Fruit fly (Drosophila melanogaster) whole organism, prepupa: Measurements from ENCODE around the gene Mps1.

Experiments used
- Blimp-1 ChIP-seq: fragments of 200-800 bp; sonication (Bioruptor generic); optimal IDR thresholded peaks from 3 replicates; lab custom pipeline; 2017; ENCODE audit warnings: missing biosample characterization, missing genetic modification characterization, mild to moderate bottlenecking, moderate library complexity, missing genetic modification reagents
- CG10669 ChIP-seq: fragments of 200-800 bp; sonication (Bioruptor generic); optimal IDR thresholded peaks from 3 replicates; lab custom pipeline; 2018; ENCODE audit warnings: missing biosample characterization, mild to moderate bottlenecking, missing genetic modification characterization, moderate library complexity
- CG11762 ChIP-seq: fragments of 200-800 bp; sonication (Bioruptor generic); optimal IDR thresholded peaks from 3 replicates; lab custom pipeline; 2016; ENCODE audit warnings: missing biosample characterization, missing genetic modification characterization; ENCODE audit not compliant: insufficient read depth
- CG15336 ChIP-seq: fragments of 200-800 bp; sonication (Bioruptor generic); IDR thresholded peaks from 2 replicates; pipeline ENCODE4 v1.3.6; 2022; ENCODE audit warnings: missing biosample characterization, missing genetic modification characterization
- CG1621 ChIP-seq: fragments of 200-800 bp; sonication (Bioruptor generic); optimal IDR thresholded peaks from 3 replicates; lab custom pipeline; 2018; ENCODE audit warnings: missing biosample characterization, mild to moderate bottlenecking, missing genetic modification characterization
- CG16779 ChIP-seq: fragments of 200-800 bp; sonication (Bioruptor generic); optimal IDR thresholded peaks from 3 replicates; lab custom pipeline; 2017; ENCODE audit warnings: missing biosample characterization, mild to moderate bottlenecking, missing genetic modification characterization
- CG3032 ChIP-seq: fragments of 200-800 bp; optimal IDR thresholded peaks from 2 replicates; lab custom pipeline; 2019; ENCODE audit warnings: missing biosample characterization, mild to moderate bottlenecking, missing genetic modification characterization, moderate library complexity
- CG31627 ChIP-seq: fragments of 200-800 bp; sonication (Bioruptor generic); optimal IDR thresholded peaks from 3 replicates; lab custom pipeline; 2016; ENCODE audit warnings: missing biosample characterization, missing genetic modification characterization
- CG34406 ChIP-seq: fragments of 200-800 bp; sonication (Bioruptor generic); optimal IDR thresholded peaks from 3 replicates; lab custom pipeline; 2016; ENCODE audit warnings: missing biosample characterization, missing genetic modification characterization
- CG4318 ChIP-seq: fragments of 200-800 bp; sonication (Bioruptor generic); optimal IDR thresholded peaks from 3 replicates; lab custom pipeline; 2017; ENCODE audit warnings: missing biosample characterization, mild to moderate bottlenecking, missing genetic modification characterization
- CG6163 ChIP-seq: fragments of 200-800 bp; sonication (Bioruptor generic); IDR thresholded peaks from 3 replicates; pipeline ENCODE4 v1.3.6; 2022; ENCODE audit warnings: missing biosample characterization, missing genetic modification characterization
- CG6276 ChIP-seq: fragments of 200-800 bp; sonication (Bioruptor generic); optimal IDR thresholded peaks from 2 replicates; lab custom pipeline; 2017; ENCODE audit warnings: missing biosample characterization, mild to moderate bottlenecking, missing genetic modification characterization
- CG6792 ChIP-seq: fragments of 200-800 bp; sonication (Bioruptor generic); optimal IDR thresholded peaks from 3 replicates; lab custom pipeline; 2016; ENCODE audit warnings: missing biosample characterization, missing genetic modification characterization
- CG6854 ChIP-seq: fragments of 200-800 bp; sonication (Bioruptor generic); optimal IDR thresholded peaks from 2 replicates; lab custom pipeline; 2017; ENCODE audit warnings: missing biosample characterization, mild to moderate bottlenecking, missing genetic modification characterization
- CG8119 ChIP-seq: fragments of 200-800 bp; sonication (Bioruptor generic); IDR thresholded peaks from 3 replicates; pipeline ENCODE4 v1.3.6; 2022; ENCODE audit warnings: missing biosample characterization, missing genetic modification characterization
- CG8319 ChIP-seq: fragments of 200-800 bp; sonication (Bioruptor generic); optimal IDR thresholded peaks from 3 replicates; lab custom pipeline; 2016; ENCODE audit warnings: missing biosample characterization, missing genetic modification characterization
- CG8632 ChIP-seq: fragments of 200-800 bp; sonication (Bioruptor generic); optimal IDR thresholded peaks from 3 replicates; lab custom pipeline; 2016; ENCODE audit warnings: missing biosample characterization, missing genetic modification characterization
- CG9139 ChIP-seq: fragments of 200-800 bp; sonication (Bioruptor generic); optimal IDR thresholded peaks from 3 replicates; lab custom pipeline; 2017; ENCODE audit warnings: missing biosample characterization, mild to moderate bottlenecking, missing genetic modification characterization
- Eip75B ChIP-seq: fragments of 200-800 bp; sonication (Bioruptor generic); optimal IDR thresholded peaks from 3 replicates; lab custom pipeline; 2016; ENCODE audit warnings: missing biosample characterization, missing genetic modification characterization
- Ets96B ChIP-seq: fragments of 200-800 bp; optimal IDR thresholded peaks from 2 replicates; lab custom pipeline; 2019; ENCODE audit warnings: missing biosample characterization, mild to moderate bottlenecking, missing genetic modification characterization, moderate library complexity
- Hr38 ChIP-seq: sonication (Bioruptor generic); optimal IDR thresholded peaks from 2 replicates; lab custom pipeline; 2016; ENCODE audit warnings: missing biosample characterization, missing genetic modification characterization
- Hr4 ChIP-seq: fragments of 200-800 bp; sonication (Bioruptor generic); optimal IDR thresholded peaks from 3 replicates; lab custom pipeline; 2016; ENCODE audit warnings: missing biosample characterization, missing genetic modification characterization
- Lpt ChIP-seq: fragments of 200-800 bp; sonication (Bioruptor generic); optimal IDR thresholded peaks from 3 replicates; lab custom pipeline; 2016; ENCODE audit warnings: missing biosample characterization, missing genetic modification characterization
- Met ChIP-seq: fragments of 200-800 bp; sonication (Bioruptor generic); optimal IDR thresholded peaks from 3 replicates; lab custom pipeline; 2016; ENCODE audit warnings: missing biosample characterization, missing genetic modification characterization
- OdsH ChIP-seq: fragments of 200-800 bp; sonication (Bioruptor generic); optimal IDR thresholded peaks from 3 replicates; lab custom pipeline; 2016; ENCODE audit warnings: missing biosample characterization, missing genetic modification characterization
- Smox ChIP-seq: fragments of 200-800 bp; sonication (Bioruptor generic); optimal IDR thresholded peaks from 3 replicates; lab custom pipeline; 2016; ENCODE audit warnings: missing biosample characterization, missing genetic modification characterization
- Sox102F ChIP-seq: fragments of 200-800 bp; sonication (Bioruptor generic); optimal IDR thresholded peaks from 2 replicates; lab custom pipeline; 2016; ENCODE audit warnings: missing biosample characterization, mild to moderate bottlenecking, missing genetic modification characterization
- Sox14 ChIP-seq: fragments of 200-800 bp; sonication (Bioruptor generic); optimal IDR thresholded peaks from 3 replicates; lab custom pipeline; 2016; ENCODE audit warnings: missing biosample characterization, missing genetic modification characterization
- Sox15 ChIP-seq: fragments of 200-800 bp; sonication (Bioruptor generic); optimal IDR thresholded peaks from 3 replicates; lab custom pipeline; 2016; ENCODE audit warnings: missing biosample characterization, missing genetic modification characterization
- achi ChIP-seq: fragments of 200-800 bp; sonication (Bioruptor generic); optimal IDR thresholded peaks from 3 replicates; lab custom pipeline; 2016; ENCODE audit warnings: missing biosample characterization, missing genetic modification characterization
- acj6 ChIP-seq: fragments of 200-800 bp; sonication (Bioruptor generic); optimal IDR thresholded peaks from 3 replicates; lab custom pipeline; 2016; ENCODE audit warnings: missing biosample characterization, missing genetic modification characterization
- cyc ChIP-seq: fragments of 200-800 bp; sonication (Bioruptor generic); optimal IDR thresholded peaks from 3 replicates; lab custom pipeline; 2016; ENCODE audit warnings: missing biosample characterization, missing genetic modification characterization
- dac ChIP-seq: fragments of 200-800 bp; sonication (Bioruptor generic); optimal IDR thresholded peaks from 2 replicates; lab custom pipeline; 2017; ENCODE audit warnings: missing biosample characterization, mild to moderate bottlenecking, missing genetic modification characterization
- dsx ChIP-seq: fragments of 200-800 bp; optimal IDR thresholded peaks from 3 replicates; lab custom pipeline; 2019; ENCODE audit warnings: missing biosample characterization, mild to moderate bottlenecking, missing genetic modification characterization, moderate library complexity; ENCODE audit not compliant: poor library complexity, severe bottlenecking
- eg ChIP-seq: fragments of 200-800 bp; sonication (Bioruptor generic); IDR thresholded peaks from 3 replicates; pipeline ENCODE4 v1.3.6; 2022; ENCODE audit warnings: missing biosample characterization, missing genetic modification characterization
- esn ChIP-seq: fragments of 200-800 bp; sonication (Bioruptor generic); optimal IDR thresholded peaks from 2 replicates; lab custom pipeline; 2016; ENCODE audit warnings: missing biosample characterization, mild to moderate bottlenecking, missing genetic modification characterization, moderate library complexity
- fd59A ChIP-seq: fragments of 200-800 bp; sonication (Bioruptor generic); optimal IDR thresholded peaks from 2 replicates; lab custom pipeline; 2017; ENCODE audit warnings: missing biosample characterization, mild to moderate bottlenecking, missing genetic modification characterization, missing genetic modification reagents
- fkh ChIP-seq: fragments of 200-800 bp; sonication (Bioruptor generic); optimal IDR thresholded peaks from 3 replicates; lab custom pipeline; 2017; ENCODE audit warnings: missing biosample characterization, mild to moderate bottlenecking, missing genetic modification characterization, moderate library complexity
- lz ChIP-seq: fragments of 200-800 bp; sonication (Bioruptor generic); optimal IDR thresholded peaks from 3 replicates; lab custom pipeline; 2016; ENCODE audit warnings: missing biosample characterization, missing genetic modification characterization
- net ChIP-seq: fragments of 200-800 bp; sonication (Bioruptor generic); optimal IDR thresholded peaks from 3 replicates; lab custom pipeline; 2016; ENCODE audit warnings: missing biosample characterization, missing genetic modification characterization
- ss ChIP-seq, 2 experiments: fragments of 200-800 bp; sonication (Bioruptor generic); optimal IDR thresholded peaks; 2 replicates in 1 of 2; 3 replicates in 1 of 2; lab custom pipeline; 2017 to 2018; ENCODE audit warnings: mild to moderate bottlenecking in 2 of 2, missing biosample characterization in 2 of 2, missing genetic modification characterization in 2 of 2, moderate library complexity in 1 of 2
- svp ChIP-seq: fragments of 200-800 bp; sonication (Bioruptor generic); peaks from one replicate; lab custom pipeline; 2016; ENCODE audit warnings: missing biosample characterization, missing genetic modification characterization
- vri ChIP-seq: fragments of 200-800 bp; sonication (Bioruptor generic); optimal IDR thresholded peaks from 3 replicates; lab custom pipeline; 2016; ENCODE audit warnings: missing biosample characterization, mild to moderate bottlenecking, missing genetic modification characterization

Mps1 gene

DNA sequence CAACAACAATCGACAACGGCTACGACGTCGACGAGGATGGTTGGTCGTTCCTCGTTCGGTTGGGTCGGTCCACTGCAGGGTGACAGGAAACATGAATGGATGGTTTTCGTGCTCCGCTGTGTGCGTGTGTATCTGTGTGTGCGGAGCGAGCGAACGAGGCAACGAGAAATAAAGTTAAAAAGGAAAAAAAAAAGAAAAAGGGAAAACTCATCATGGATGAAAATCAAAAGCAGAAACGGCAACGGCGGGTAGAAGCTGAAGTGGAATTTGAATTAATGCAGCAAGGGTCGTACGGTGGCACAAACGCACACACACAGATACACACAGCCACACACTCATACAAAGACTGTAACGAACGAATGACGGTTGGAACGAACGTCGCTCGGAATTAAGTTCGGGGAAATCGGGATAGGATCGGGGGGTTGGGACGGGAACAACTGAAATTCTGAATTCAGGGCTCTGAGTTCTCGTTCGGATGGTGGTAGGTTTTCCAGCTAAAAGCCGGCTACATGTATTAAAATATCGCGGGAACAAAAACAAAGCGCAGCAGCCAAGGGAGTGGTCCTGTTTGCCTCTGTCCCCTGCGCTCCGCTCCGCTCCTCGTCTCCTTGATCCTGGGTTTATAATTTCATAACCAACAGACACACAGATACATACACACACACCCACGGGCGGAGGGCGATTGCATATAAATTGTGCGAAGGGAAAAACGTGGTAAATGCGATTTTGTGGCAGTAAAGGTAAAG is 40.0 kb downstream of the Mps1 start (continued):
- TF ChIP-seq net (GFP tag; lab: Kevin White, UChicago) (peak; percentile 1), CG1621 (peak; percentile 20), cyc (no peak), Hr4 (GFP tag; lab: Kevin White, UChicago) (no peak), CG8319 (GFP tag; lab: Kevin White, UChicago) (no peak), CG34406 (GFP tag; lab: Kevin White, UChicago) (no peak), CG6163 (GFP tag; lab: Robert Waterston, UW) (peak; percentile 38; the same call in 1 of the 3 replicates), ss (GFP tag; optimal IDR thresholded peaks at IDR 0.05; lab: Kevin White, UChicago) (peak; percentile 58 to 75), dac (no peak), achi (GFP tag; lab: Kevin White, UChicago) (no peak), CG16779 (tag; lab: Kevin White, UChicago) (peak; percentile 33)

DNA sequence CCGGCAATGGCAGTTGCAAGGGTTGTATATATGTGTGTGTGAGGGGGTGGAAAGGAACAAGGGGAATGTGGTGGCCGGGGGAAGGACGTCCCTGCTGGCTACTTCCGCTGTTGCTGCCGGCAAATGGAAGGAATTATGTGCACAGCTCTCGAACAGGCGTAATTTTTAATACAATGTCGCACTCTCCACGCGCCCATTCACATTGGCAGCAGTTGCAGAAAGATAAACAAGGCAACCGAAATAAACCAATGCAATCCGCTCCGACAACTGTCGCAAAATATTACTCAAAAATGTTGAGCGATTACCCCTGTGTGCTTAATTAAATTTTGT is 40.5 kb downstream of the Mps1 start:
- TF ChIP-seq Blimp-1 (GFP tag; lab: Kevin White, UChicago) (no peak), CG15336 (no peak), dsx (GFP tag; lab: Kevin White, UChicago) (peak; percentile 52), Ets96B (tag; lab: Kevin White, UChicago) (no peak), CG1621 (no peak)
- TF ChIP-seq, all 60 proteins: peak for 1

dm6 chr3R:17712623-17713521 is 41.8 kb downstream of the Mps1 start:
- TF ChIP-seq CG4318 (GFP tag; lab: Kevin White, UChicago) (no peak), CG6854 (GFP tag; lab: Kevin White, UChicago) (no peak), vri (GFP tag; lab: Kevin White, UChicago) (peak; percentile 63), Sox102F (GFP tag; lab: Kevin White, UChicago) (peak; percentile 7), fd59A (GFP tag; lab: Kevin White, UChicago) (no peak), CG9139 (GFP tag; lab: Kevin White, UChicago) (no peak), Ets96B (tag; lab: Kevin White, UChicago) (no peak), Sox15 (GFP tag; lab: Kevin White, UChicago) (no peak), CG31627 (no peak), CG6276 (GFP tag; lab: Kevin White, UChicago) (no peak), esn (GFP tag; lab: Kevin White, UChicago) (peak; percentile 9), dac (no peak), CG10669 (GFP tag; lab: Kevin White, UChicago) (no peak), CG11762 (GFP tag; lab: Kevin White, UChicago) (no peak), ss (GFP tag; optimal IDR thresholded peaks at IDR 0.05; lab: Kevin White, UChicago) (peak; percentile 7 to 44), CG3032 (tag; lab: Kevin White, UChicago) (no peak), Hr38 (GFP tag; lab: Kevin White, UChicago) (no peak), Met (GFP tag; lab: Kevin White, UChicago) (no peak), svp (GFP tag; lab: Kevin White, UChicago) (peak; percentile 83), fkh (GFP tag; lab: Kevin White, UChicago) (peak; percentile 71), Eip75B (GFP tag; lab: Kevin White, UChicago) (peak; percentile 20), Lpt (GFP tag; lab: Kevin White, UChicago) (no peak), acj6 (GFP tag; lab: Kevin White, UChicago) (no peak), lz (no peak), CG34406 (GFP tag; lab: Kevin White, UChicago) (no peak), Smox (GFP tag; lab: Kevin White, UChicago) (no peak), CG8632 (no peak), CG6792 (GFP tag; lab: Kevin White, UChicago) (no peak), Sox14 (peak; percentile 57), Hr4 (GFP tag; lab: Kevin White, UChicago) (no peak), dsx (GFP tag; lab: Kevin White, UChicago) (peak; percentile 27), OdsH (GFP tag; lab: Kevin White, UChicago) (no peak), CG6163 (GFP tag; lab: Robert Waterston, UW) (0 out of 3 replicates have a peak, but pooled peaks have one; percentile 12), CG8119 (GFP tag; lab: Robert Waterston, UW) (0 out of 3 replicates have a peak, but pooled peaks have one; percentile 17), eg (GFP tag; lab: Robert Waterston, UW) (peak; percentile 42; the same call in 1 of the 3 replicates), CG15336 (no peak)
